Worm (Caenorhabditis elegans): ENCODE measurements around the gene Y53F4A.2.

ce11 chrII:14843016-14843415 is 33.9 kb downstream of the Y53F4A.2 start, which contains the start of gene cdh-7:
- no peak for TF ChIP-seq egl-27 (tag; optimal IDR thresholded peaks at IDR 0.05)
- TF ChIP-seq nhr-76 (tag; optimal IDR thresholded peaks at IDR 0.05) = no peak
- no peak for TF ChIP-seq ceh-82 (tag; optimal IDR thresholded peaks at IDR 0.05)
- TF ChIP-seq lin-35 (GFP tag; optimal IDR thresholded peaks at IDR 0.05) = no peak
- no peak for TF ChIP-seq tbx-2 (tag; optimal IDR thresholded peaks at IDR 0.05)
